Worm (Caenorhabditis elegans) whole organism, L1 larva: ENCODE data around the gene pod-1.
A peak's percentile ranks its signal among the peaks of the same experiment; 100 is the strongest.

Experiments
- C04F5.9 ChIP-seq: sonication (generic microtip); optimal IDR thresholded peaks from 2 replicates; lab custom pipeline; 2016; ENCODE audit warnings: missing genetic modification characterization, missing compliant biosample characterization
- C16A3.4 ChIP-seq: fragments of 150-350 bp; optimal IDR thresholded peaks from 2 replicates; lab custom pipeline; 2014; ENCODE audit warnings: missing biosample characterization, missing genetic modification characterization
- aha-1 ChIP-seq: fragments of 150-350 bp; optimal IDR thresholded peaks from 2 replicates; lab custom pipeline; 2014; ENCODE audit warnings: missing biosample characterization, missing genetic modification characterization
- ama-1 ChIP-seq: fragments of 150-350 bp; optimal IDR thresholded peaks from 2 replicates; lab custom pipeline; 2014
- blmp-1 ChIP-seq: fragments of 150-350 bp; optimal IDR thresholded peaks from 2 replicates; lab custom pipeline; 2014; ENCODE audit warnings: missing biosample characterization, missing genetic modification characterization
- ceh-90 ChIP-seq: sonication (generic microtip); optimal IDR thresholded peaks from 2 replicates; lab custom pipeline; 2016; ENCODE audit warnings: missing genetic modification characterization, missing compliant biosample characterization
- efl-1 ChIP-seq, 4 experiments: fragments of 150-350 bp; optimal IDR thresholded peaks in 3 of 4; peaks in 1 of 4; 1 replicate in 1 of 4; 2 replicates in 3 of 4; lab custom pipeline; 2014; ENCODE audit warnings: missing biosample characterization in 2 of 4, missing genetic modification characterization in 2 of 4, missing genetic modification reagents in 2 of 4
- efl-3 ChIP-seq: fragments of 200-800 bp; sonication (Bioruptor generic); optimal IDR thresholded peaks from 2 replicates; lab custom pipeline; 2018; ENCODE audit warnings: mild to moderate bottlenecking, missing genetic modification characterization, missing compliant biosample characterization
- elt-2 ChIP-seq: sonication (generic microtip); optimal IDR thresholded peaks from 2 replicates; lab custom pipeline; 2016; ENCODE audit warnings: missing genetic modification characterization, mild to moderate bottlenecking, inconsistent platforms, missing compliant biosample characterization, missing genetic modification reagents
- elt-3 ChIP-seq, 6 experiments: fragments of 150-350 bp in 1 of 6; sonication (generic microtip); optimal IDR thresholded peaks; 2 replicates each; lab custom pipeline; 2017 to 2018; ENCODE audit warnings: missing biosample characterization in 6 of 6, missing genetic modification characterization in 6 of 6, inconsistent platforms in 1 of 6
- ets-5 ChIP-seq: fragments of 200-800 bp; sonication (Bioruptor generic); IDR thresholded peaks from 2 replicates; pipeline ENCODE4 v1.3.6; 2022; ENCODE audit warnings: missing genetic modification characterization, missing compliant biosample characterization
- fkh-10 ChIP-seq: sonication (generic microtip); optimal IDR thresholded peaks from 2 replicates; lab custom pipeline; 2017; ENCODE audit warnings: missing biosample characterization, missing genetic modification reagents, missing genetic modification characterization
- fkh-8 ChIP-seq: sonication (generic microtip); optimal IDR thresholded peaks from 2 replicates; lab custom pipeline; 2016; ENCODE audit warnings: mild to moderate bottlenecking, missing genetic modification characterization, missing compliant biosample characterization
- grh-1 ChIP-seq: fragments of 200-800 bp; sonication (Bioruptor generic); IDR thresholded peaks from 2 replicates; pipeline ENCODE4 v1.3.6; 2022; ENCODE audit warnings: missing genetic modification reagents, missing genetic modification characterization, missing compliant biosample characterization
- hpl-2 ChIP-seq: fragments of 150-350 bp; optimal IDR thresholded peaks from 2 replicates; lab custom pipeline; 2014; ENCODE audit warnings: missing biosample characterization, missing genetic modification reagents, missing genetic modification characterization
- isw-1 ChIP-seq: fragments of 200-800 bp; sonication (Bioruptor generic); IDR thresholded peaks from 2 replicates; pipeline ENCODE4 v1.3.6; 2022; ENCODE audit warnings: missing genetic modification characterization, missing compliant biosample characterization
- jun-1 ChIP-seq: fragments of 150-350 bp; optimal IDR thresholded peaks from 2 replicates; lab custom pipeline; 2014; ENCODE audit warnings: missing biosample characterization, missing genetic modification reagents, missing genetic modification characterization
- lin-14 ChIP-seq: fragments of 200-800 bp; sonication (Bioruptor generic); optimal IDR thresholded peaks from 2 replicates; lab custom pipeline; 2018; ENCODE audit warnings: mild to moderate bottlenecking, missing genetic modification characterization, moderate library complexity, missing compliant biosample characterization
- lin-35 ChIP-seq, 2 experiments: fragments of 150-350 bp; optimal IDR thresholded peaks; 2 replicates each; lab custom pipeline; 2014; ENCODE audit warnings: missing biosample characterization in 2 of 2, missing genetic modification characterization in 2 of 2, missing genetic modification reagents in 2 of 2
- lir-3 ChIP-seq: sonication (generic microtip); optimal IDR thresholded peaks from 2 replicates; lab custom pipeline; 2016; ENCODE audit warnings: mild to moderate bottlenecking, missing genetic modification characterization, moderate library complexity, missing compliant biosample characterization; ENCODE audit not compliant: poor library complexity
- mdl-1 ChIP-seq, 2 experiments: fragments of 150-350 bp; optimal IDR thresholded peaks; 2 replicates each; lab custom pipeline; 2014 to 2017; ENCODE audit warnings: missing biosample characterization in 2 of 2, missing genetic modification characterization in 2 of 2, inconsistent platforms in 1 of 2
- mep-1 ChIP-seq: fragments of 150-350 bp; optimal IDR thresholded peaks from 2 replicates; lab custom pipeline; 2014; ENCODE audit warnings: missing biosample characterization, missing genetic modification characterization
- nhr-11 ChIP-seq: fragments of 150-350 bp; optimal IDR thresholded peaks from 2 replicates; lab custom pipeline; 2014; ENCODE audit warnings: missing biosample characterization, missing genetic modification characterization
- nhr-12 ChIP-seq: sonication (generic microtip); optimal IDR thresholded peaks from 2 replicates; lab custom pipeline; 2017; ENCODE audit warnings: missing biosample characterization, missing genetic modification characterization
- nhr-19 ChIP-seq: fragments of 200-800 bp; sonication (Bioruptor generic); conservative IDR thresholded peaks from 2 replicates; pipeline ENCODE4 v1.3.6; 2022; ENCODE audit warnings: missing genetic modification characterization, missing compliant biosample characterization
- nhr-20 ChIP-seq: sonication (generic microtip); optimal IDR thresholded peaks from 2 replicates; lab custom pipeline; 2016; ENCODE audit warnings: mild to moderate bottlenecking, missing genetic modification characterization, missing compliant biosample characterization
- nhr-28 ChIP-seq: fragments of 150-350 bp; optimal IDR thresholded peaks from 2 replicates; lab custom pipeline; 2014; ENCODE audit warnings: missing biosample characterization, missing genetic modification characterization
- nhr-85 ChIP-seq: sonication (generic microtip); peaks from one replicate; lab custom pipeline; 2016; ENCODE audit warnings: missing genetic modification characterization, inconsistent platforms, missing compliant biosample characterization
- nhr-90 ChIP-seq: sonication (generic microtip); optimal IDR thresholded peaks from 2 replicates; lab custom pipeline; 2016; ENCODE audit warnings: mild to moderate bottlenecking, missing genetic modification characterization, missing compliant biosample characterization; ENCODE audit not compliant: poor library complexity
- pag-3 ChIP-seq: sonication (generic microtip); optimal IDR thresholded peaks from 2 replicates; lab custom pipeline; 2017; ENCODE audit warnings: missing genetic modification characterization, mild to moderate bottlenecking, missing compliant biosample characterization, antibody characterized with exemption, borderline replicate concordance; ENCODE audit not compliant: insufficient read depth
- pax-3 ChIP-seq: fragments of 200-800 bp; sonication (Bioruptor generic); optimal IDR thresholded peaks from 2 replicates; lab custom pipeline; 2018; ENCODE audit warnings: mild to moderate bottlenecking, missing genetic modification characterization, moderate library complexity, missing compliant biosample characterization
- rnt-1 ChIP-seq: sonication (generic microtip); optimal IDR thresholded peaks from 2 replicates; lab custom pipeline; 2016; ENCODE audit warnings: mild to moderate bottlenecking, missing genetic modification characterization, moderate library complexity, missing compliant biosample characterization
- skn-1 ChIP-seq: fragments of 150-350 bp; optimal IDR thresholded peaks from 2 replicates; lab custom pipeline; 2014; ENCODE audit warnings: missing biosample characterization, missing genetic modification characterization
- snpc-4 ChIP-seq: fragments of 150-350 bp; optimal IDR thresholded peaks from 2 replicates; lab custom pipeline; 2014; ENCODE audit warnings: missing biosample characterization, missing genetic modification characterization
- snu-23 ChIP-seq: sonication (generic microtip); optimal IDR thresholded peaks from 2 replicates; lab custom pipeline; 2016; ENCODE audit warnings: missing genetic modification characterization, missing compliant biosample characterization
- sup-37 ChIP-seq: fragments of 200-800 bp; sonication (Bioruptor generic); optimal IDR thresholded peaks from 2 replicates; lab custom pipeline; 2018; ENCODE audit warnings: mild to moderate bottlenecking, missing genetic modification characterization, missing compliant biosample characterization
- unc-30 ChIP-seq: sonication (generic microtip); optimal IDR thresholded peaks from 2 replicates; lab custom pipeline; 2017; ENCODE audit warnings: missing biosample characterization, missing genetic modification characterization
- unc-98 ChIP-seq: fragments of 200-800 bp; sonication (Bioruptor generic); IDR thresholded peaks from 2 replicates; pipeline ENCODE4 v1.3.6; 2022; ENCODE audit warnings: missing genetic modification characterization, missing compliant biosample characterization
- vab-15 ChIP-seq: sonication (generic microtip); optimal IDR thresholded peaks from 2 replicates; lab custom pipeline; 2017; ENCODE audit warnings: missing genotype, mild to moderate bottlenecking, missing genetic modification characterization, missing compliant biosample characterization
- xbp-1 ChIP-seq: sonication (generic microtip); optimal IDR thresholded peaks from 2 replicates; lab custom pipeline; 2016; ENCODE audit warnings: missing genetic modification characterization, missing compliant biosample characterization
- zag-1 ChIP-seq: fragments of 150-350 bp; optimal IDR thresholded peaks from 2 replicates; lab custom pipeline; 2014; ENCODE audit warnings: missing biosample characterization, missing genetic modification characterization
- zip-4 ChIP-seq: fragments of 200-800 bp; sonication (Bioruptor generic); optimal IDR thresholded peaks from 2 replicates; lab custom pipeline; 2018; ENCODE audit warnings: mild to moderate bottlenecking, missing genetic modification characterization, moderate library complexity, missing compliant biosample characterization

Gene pod-1

DNA sequence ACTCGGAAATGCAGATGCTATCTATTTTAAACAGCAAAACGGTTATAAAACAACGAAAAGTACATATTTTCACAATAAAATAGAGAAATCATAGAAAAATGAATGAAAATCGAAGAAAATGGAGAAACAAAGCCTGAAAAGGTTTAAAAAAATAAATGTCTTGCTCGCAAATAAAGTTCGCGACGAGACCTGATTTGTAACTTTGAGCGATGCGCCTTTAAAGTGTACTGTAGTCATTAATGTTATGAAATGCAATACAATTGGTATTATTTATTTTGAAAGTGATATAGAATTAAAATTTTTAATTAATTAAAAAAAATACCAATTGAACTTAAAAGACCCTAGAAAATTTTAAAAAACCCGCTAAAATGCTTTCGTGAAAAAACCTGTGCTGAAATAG is 37.3 kb upstream of the pod-1 start (continued):
- TF ChIP-seq sup-37 (GFP tag; lab: Kevin White, UChicago) (no peak), skn-1 (tag; lab: Kevin White, UChicago) (no peak), efl-3 (GFP tag; lab: Kevin White, UChicago) (no peak), C04F5.9 (tag; lab: Kevin White, UChicago) (no peak)

DNA sequence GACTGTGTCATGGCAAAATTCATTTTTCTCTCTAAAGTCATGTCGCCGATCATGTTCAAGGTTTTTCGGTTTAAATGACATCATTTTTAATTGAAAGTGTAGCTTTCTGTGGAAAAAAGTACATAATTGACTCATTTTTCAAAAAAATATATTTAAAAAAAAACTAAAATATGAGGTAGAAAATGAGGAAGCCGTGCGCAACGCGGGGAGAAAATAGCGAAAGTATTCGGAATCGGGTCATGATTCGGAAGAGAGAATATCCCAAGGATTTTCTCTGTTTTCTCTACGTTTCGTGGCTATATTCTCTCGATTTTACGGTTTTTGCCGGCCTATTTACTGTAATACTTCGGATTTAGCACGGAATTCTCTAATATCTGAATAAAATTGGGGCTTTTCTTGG is 36.8 kb upstream of the pod-1 start:
- TF ChIP-seq efl-1 (optimal IDR thresholded peaks at IDR 0.05; lab: Kevin White, UChicago), result no peak
- TF ChIP-seq efl-1 (GFP tag; optimal IDR thresholded peaks at IDR 0.05 in 1 of 2; lab: Kevin White, UChicago), result no peak
- TF ChIP-seq elt-3 (tag; optimal IDR thresholded peaks at IDR 0.05; lab: Kevin White, UChicago), result peak in 1 of 6 experiments; percentile 44
- peak; percentile 71 for TF ChIP-seq nhr-85 (tag; lab: Kevin White, UChicago)
- TF ChIP-seq blmp-1, result peak; percentile 99

ce11 chrIII:13556039-13556438 is 32.1 kb upstream of the pod-1 start:
- TF ChIP-seq elt-3 (tag; optimal IDR thresholded peaks at IDR 0.05; lab: Kevin White, UChicago) (peak in 1 of 6 experiments; percentile 33), pag-3 (tag; lab: Kevin White, UChicago) (no peak), blmp-1 (peak; percentile 80), snu-23 (GFP tag; lab: Kevin White, UChicago) (peak; percentile 5), nhr-85 (tag; lab: Kevin White, UChicago) (peak; percentile 58), nhr-12 (no peak), lin-35 (GFP tag; optimal IDR thresholded peaks at IDR 0.05; lab: Kevin White, UChicago) (peak in 1 of 2 experiments; percentile 24)

ce11 chrIII:13555234-13555633 is 31.3 kb upstream of the pod-1 start, which contains the start of gene scav-2:
TSS of gene scav-2 (minus strand) at chrIII:13555334.
- TF ChIP-seq jun-1 (tag; lab: Kevin White, UChicago) (no peak), ets-5 (no peak), mep-1 (tag; lab: Kevin White, UChicago) (no peak), ceh-90 (tag; lab: Kevin White, UChicago) (no peak), nhr-20 (tag; lab: Kevin White, UChicago) (no peak), unc-30 (no peak), mdl-1 (tag; optimal IDR thresholded peaks at IDR 0.05; lab: Kevin White, UChicago) (no peak), hpl-2 (GFP tag; lab: Kevin White, UChicago) (no peak), xbp-1 (tag; lab: Kevin White, UChicago) (no peak), nhr-28 (tag; lab: Kevin White, UChicago) (no peak), fkh-10 (GFP tag; lab: Kevin White, UChicago) (no peak), nhr-19 (no peak), C16A3.4 (tag; lab: Kevin White, UChicago) (no peak), pax-3 (tag; lab: Kevin White, UChicago) (no peak), aha-1 (tag; lab: Kevin White, UChicago) (no peak), fkh-8 (no peak), pag-3 (tag; lab: Kevin White, UChicago) (no peak), isw-1 (no peak), unc-98 (GFP tag; lab: Robert Waterston, UW) (no peak), grh-1 (GFP tag; lab: Robert Waterston, UW) (no peak)

DNA sequence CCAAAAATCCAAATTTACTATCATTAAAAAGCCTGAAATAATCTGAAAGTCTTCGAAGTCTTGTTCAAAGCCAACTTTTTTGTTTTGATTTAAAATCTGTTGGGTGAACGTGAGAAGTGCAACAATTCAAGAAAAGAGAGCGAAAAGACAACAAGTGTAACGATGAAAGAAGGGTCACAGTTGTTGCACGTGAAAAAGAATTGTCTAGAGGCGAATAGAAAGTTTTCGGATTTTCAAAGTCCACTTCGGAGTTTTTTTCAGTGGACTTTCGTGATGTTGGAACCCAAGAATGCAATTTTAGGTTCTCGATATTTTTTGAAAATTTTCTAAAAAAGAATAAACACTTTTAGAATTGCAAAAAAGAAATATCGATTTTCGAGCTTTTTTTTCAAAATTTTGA is 26.0 kb upstream of the pod-1 start:
- TF ChIP-seq pax-3 (tag; lab: Kevin White, UChicago), result no peak
- peak; percentile 21 for TF ChIP-seq snu-23 (GFP tag; lab: Kevin White, UChicago)
- TF ChIP-seq fkh-8, result no peak
- TF ChIP-seq, all 84 proteins: peak for 1

ce11 chrIII:13548982-13549381 is 25.1 kb upstream of the pod-1 start, which contains the start of gene mmad-1:
TSS of gene mmad-1 (minus strand) at chrIII:13549005.
- no peak for TF ChIP-seq ets-5
- peak; percentile 73 for TF ChIP-seq fkh-8
- TF ChIP-seq snu-23 (GFP tag; lab: Kevin White, UChicago), result peak; percentile 78
- TF ChIP-seq lin-14, result peak; percentile 93
- TF ChIP-seq vab-15 (tag; lab: Kevin White, UChicago), result no peak
- TF ChIP-seq rnt-1 (tag; lab: Kevin White, UChicago), result no peak
- TF ChIP-seq zip-4 (GFP tag; lab: Kevin White, UChicago), result no peak
- no peak for TF ChIP-seq jun-1 (tag; lab: Kevin White, UChicago)
- TF ChIP-seq isw-1, result no peak
- TF ChIP-seq elt-2 (tag; lab: Kevin White, UChicago), result peak; percentile 24
- TF ChIP-seq nhr-11 (tag; lab: Kevin White, UChicago), result no peak
- peak; percentile 71 for TF ChIP-seq nhr-90 (tag; lab: Kevin White, UChicago)
- no peak for TF ChIP-seq snpc-4 (tag; lab: Kevin White, UChicago)
- TF ChIP-seq lir-3 (tag; lab: Kevin White, UChicago), result no peak
- no peak for TF ChIP-seq zag-1 (tag; lab: Kevin White, UChicago)
- TF ChIP-seq ama-1 (lab: Kevin White, UChicago), result peak; percentile 54
- TF ChIP-seq fkh-10 (GFP tag; lab: Kevin White, UChicago), result no peak
